Fruit fly (Drosophila melanogaster) whole organism, embryonic: ENCODE data around the gene SP555.

ENCODE experiments used
- CG10959 ChIP-seq: fragments of 200-800 bp; sonication (Bioruptor generic); IDR thresholded peaks from 2 replicates; pipeline ENCODE4 v1.3.6; 2022; ENCODE audit warnings: missing biosample characterization, missing genetic modification characterization
- CG11504 ChIP-seq: fragments of 200-800 bp; sonication (Bioruptor generic); optimal IDR thresholded peaks from 3 replicates; lab custom pipeline; 2019; ENCODE audit warnings: missing biosample characterization, mild to moderate bottlenecking, missing genetic modification characterization, moderate library complexity
- CG12659 ChIP-seq: fragments of 200-800 bp; sonication (Bioruptor generic); optimal IDR thresholded peaks from 3 replicates; lab custom pipeline; 2017; ENCODE audit warnings: mild to moderate bottlenecking, missing biosample characterization, missing genetic modification reagents, missing genetic modification characterization
- CG14441 ChIP-seq: fragments of 200-800 bp; sonication (Bioruptor generic); IDR thresholded peaks from 2 replicates; pipeline ENCODE4 v1.3.6; 2022; ENCODE audit warnings: missing biosample characterization, missing genetic modification characterization
- CG15011 ChIP-seq: fragments of 200-800 bp; sonication (Bioruptor generic); optimal IDR thresholded peaks from 3 replicates; lab custom pipeline; 2018; ENCODE audit warnings: missing biosample characterization, mild to moderate bottlenecking, missing genetic modification characterization
- CG16813 ChIP-seq: fragments of 200-800 bp; sonication (Bioruptor generic); IDR thresholded peaks from 3 replicates; pipeline ENCODE4 v1.3.6; 2022; ENCODE audit warnings: missing biosample characterization, missing genetic modification characterization; ENCODE audit not compliant: partially characterized antibody
- CG17186 ChIP-seq: fragments of 200-800 bp; sonication (Bioruptor generic); optimal IDR thresholded peaks from 3 replicates; lab custom pipeline; 2017; ENCODE audit warnings: missing biosample characterization, missing genetic modification reagents, missing genetic modification characterization
- CG18619 ChIP-seq: fragments of 200-800 bp; sonication (Bioruptor generic); optimal IDR thresholded peaks from 3 replicates; lab custom pipeline; 2017; ENCODE audit warnings: missing biosample characterization, mild to moderate bottlenecking, missing genetic modification characterization
- CG31224 ChIP-seq: fragments of 200-800 bp; sonication (Bioruptor generic); IDR thresholded peaks from 2 replicates; pipeline ENCODE4 v1.3.6; 2022; ENCODE audit warnings: missing biosample characterization, missing genetic modification characterization
- CG4424 ChIP-seq: fragments of 200-800 bp; sonication (Bioruptor generic); optimal IDR thresholded peaks from 3 replicates; lab custom pipeline; 2016; ENCODE audit warnings: missing biosample characterization, missing genetic modification characterization
- CG4730 ChIP-seq: fragments of 200-800 bp; sonication (Bioruptor generic); IDR thresholded peaks from 2 replicates; pipeline ENCODE4 v1.3.6; 2022; ENCODE audit warnings: missing biosample characterization, missing genetic modification characterization
- CG6654 ChIP-seq: fragments of 200-800 bp; sonication (Bioruptor generic); optimal IDR thresholded peaks from 2 replicates; lab custom pipeline; 2017; ENCODE audit warnings: missing biosample characterization, mild to moderate bottlenecking, missing genetic modification characterization
- CG8290 ChIP-seq, 3 experiments: fragments of 200-800 bp; sonication (Bioruptor generic); optimal IDR thresholded peaks; 2 replicates each; lab custom pipeline; 2016 to 2019; ENCODE audit warnings: missing biosample characterization in 3 of 3, missing genetic modification characterization in 3 of 3, mild to moderate bottlenecking in 2 of 3, moderate library complexity in 1 of 3
- CkIIα-i1 ChIP-seq: fragments of 200-800 bp; sonication (Bioruptor generic); IDR thresholded peaks from 2 replicates; pipeline ENCODE4 v1.3.6; 2022; ENCODE audit warnings: missing biosample characterization, missing genetic modification characterization
- Deaf1 ChIP-seq: fragments of 200-800 bp; optimal IDR thresholded peaks from 3 replicates; lab custom pipeline; 2019; ENCODE audit warnings: missing biosample characterization, mild to moderate bottlenecking, missing genetic modification characterization, moderate library complexity
- Doc3 ChIP-seq: fragments of 200-800 bp; sonication (Bioruptor generic); IDR thresholded peaks from 3 replicates; pipeline ENCODE4 v1.3.6; 2022; ENCODE audit warnings: missing biosample characterization, missing genetic modification characterization; ENCODE audit not compliant: partially characterized antibody
- GATAe ChIP-seq: fragments of 200-800 bp; sonication (Bioruptor generic); conservative IDR thresholded peaks from 2 replicates; pipeline ENCODE4 v1.3.6; 2022; ENCODE audit warnings: missing biosample characterization, missing genetic modification characterization
- Gsc ChIP-seq: fragments of 200-800 bp; sonication (Bioruptor generic); IDR thresholded peaks from 2 replicates; pipeline ENCODE4 v1.3.6; 2022; ENCODE audit warnings: missing biosample characterization, missing genetic modification characterization
- HHEX ChIP-seq: fragments of 200-800 bp; sonication (Bioruptor generic); optimal IDR thresholded peaks from 3 replicates; lab custom pipeline; 2017; ENCODE audit warnings: missing biosample characterization, mild to moderate bottlenecking, missing genetic modification characterization, missing genetic modification reagents
- HLHmδ ChIP-seq: fragments of 200-800 bp; sonication (Bioruptor generic); optimal IDR thresholded peaks from 2 replicates; lab custom pipeline; 2018; ENCODE audit warnings: missing biosample characterization, mild to moderate bottlenecking, missing genetic modification characterization, moderate library complexity
- Jarid2 ChIP-seq: fragments of 200-800 bp; sonication (Bioruptor generic); optimal IDR thresholded peaks from 3 replicates; lab custom pipeline; 2017; ENCODE audit warnings: mild to moderate bottlenecking, missing biosample characterization, missing genetic modification reagents, missing genetic modification characterization
- MESR4 ChIP-seq: fragments of 200-800 bp; sonication (Bioruptor generic); optimal IDR thresholded peaks from 2 replicates; lab custom pipeline; 2018; ENCODE audit warnings: missing biosample characterization, mild to moderate bottlenecking, missing genetic modification characterization, moderate library complexity
- Max ChIP-seq: fragments of 200-800 bp; sonication (Bioruptor generic); optimal IDR thresholded peaks from 2 replicates; lab custom pipeline; 2016; ENCODE audit warnings: missing biosample characterization, mild to moderate bottlenecking, missing genetic modification characterization
- Meics ChIP-seq: fragments of 200-800 bp; sonication (Bioruptor generic); optimal IDR thresholded peaks from 2 replicates; lab custom pipeline; 2017; ENCODE audit warnings: missing biosample characterization, mild to moderate bottlenecking, missing genetic modification characterization
- Sin3A ChIP-seq: fragments of >200 bp; optimal IDR thresholded peaks from 2 replicates; lab custom pipeline; 2018
- Sox102F ChIP-seq: fragments of 200-800 bp; sonication (Bioruptor generic); optimal IDR thresholded peaks from 2 replicates; lab custom pipeline; 2018; ENCODE audit warnings: missing biosample characterization, mild to moderate bottlenecking, missing genetic modification characterization, moderate library complexity
- YL-1 ChIP-seq: fragments of 200-800 bp; sonication (Bioruptor generic); optimal IDR thresholded peaks from 3 replicates; lab custom pipeline; 2017; ENCODE audit warnings: missing biosample characterization, mild to moderate bottlenecking, missing genetic modification characterization
- bab2 ChIP-seq: fragments of 200-800 bp; sonication (Bioruptor generic); optimal IDR thresholded peaks from 2 replicates; lab custom pipeline; 2016; ENCODE audit warnings: missing biosample characterization, missing genetic modification characterization
- dan ChIP-seq: fragments of 200-800 bp; sonication (Bioruptor generic); IDR thresholded peaks from 2 replicates; pipeline ENCODE4 v1.3.6; 2022; ENCODE audit warnings: missing biosample characterization, missing genetic modification characterization
- dmrt99B ChIP-seq: fragments of 200-800 bp; sonication (Bioruptor generic); optimal IDR thresholded peaks from 2 replicates; lab custom pipeline; 2018; ENCODE audit warnings: missing biosample characterization, mild to moderate bottlenecking, missing genetic modification characterization, moderate library complexity
- dpn ChIP-seq, 2 experiments: fragments of 200-800 bp; sonication (Bioruptor generic); optimal IDR thresholded peaks; 3 replicates each; lab custom pipeline; 2016; ENCODE audit warnings: missing biosample characterization in 2 of 2, missing genetic modification characterization in 2 of 2
- ems ChIP-seq: fragments of 200-800 bp; sonication (Bioruptor generic); optimal IDR thresholded peaks from 3 replicates; lab custom pipeline; 2016; ENCODE audit warnings: missing biosample characterization, missing genetic modification characterization
- ewg ChIP-seq: fragments of 200-800 bp; sonication (Bioruptor generic); optimal IDR thresholded peaks from 3 replicates; lab custom pipeline; 2017; ENCODE audit warnings: mild to moderate bottlenecking, missing biosample characterization, missing genetic modification reagents, missing genetic modification characterization
- fd3F ChIP-seq: fragments of 200-800 bp; sonication (Bioruptor generic); optimal IDR thresholded peaks from 2 replicates; lab custom pipeline; 2018; ENCODE audit warnings: missing biosample characterization, mild to moderate bottlenecking, missing genetic modification characterization, moderate library complexity
- ham ChIP-seq: fragments of 200-800 bp; sonication (Bioruptor generic); IDR thresholded peaks from 2 replicates; pipeline ENCODE4 v1.3.6; 2022; ENCODE audit warnings: missing biosample characterization, missing genetic modification characterization
- jing ChIP-seq: fragments of 200-800 bp; sonication (Bioruptor generic); optimal IDR thresholded peaks from 2 replicates; lab custom pipeline; 2018; ENCODE audit warnings: missing biosample characterization, mild to moderate bottlenecking, missing genetic modification characterization
- kay ChIP-seq: fragments of 200-800 bp; sonication (Bioruptor generic); optimal IDR thresholded peaks from 2 replicates; lab custom pipeline; 2016; ENCODE audit warnings: missing biosample characterization, missing genetic modification characterization
- lab ChIP-seq: fragments of 200-800 bp; sonication (Bioruptor generic); optimal IDR thresholded peaks from 3 replicates; lab custom pipeline; 2017; ENCODE audit warnings: missing biosample characterization, missing genetic modification characterization, mild to moderate bottlenecking, moderate library complexity, missing genetic modification reagents
- lmd ChIP-seq: fragments of 200-800 bp; sonication (Bioruptor generic); IDR thresholded peaks from 2 replicates; pipeline ENCODE4 v1.3.6; 2022; ENCODE audit warnings: missing biosample characterization, missing genetic modification characterization
- mld ChIP-seq: fragments of 200-800 bp; sonication (Bioruptor generic); IDR thresholded peaks from 3 replicates; pipeline ENCODE4 v1.3.6; 2022; ENCODE audit warnings: missing biosample characterization, missing genetic modification characterization; ENCODE audit not compliant: partially characterized antibody
- nau ChIP-seq: fragments of 200-800 bp; sonication (Bioruptor generic); optimal IDR thresholded peaks from 3 replicates; lab custom pipeline; 2017; ENCODE audit warnings: missing biosample characterization, mild to moderate bottlenecking, missing genetic modification characterization, missing genetic modification reagents
- org-1 ChIP-seq: fragments of 200-800 bp; sonication (Bioruptor generic); optimal IDR thresholded peaks from 2 replicates; lab custom pipeline; 2017; ENCODE audit warnings: missing biosample characterization, missing genetic modification characterization
- otp ChIP-seq: fragments of 200-800 bp; sonication (Bioruptor generic); IDR thresholded peaks from 3 replicates; pipeline ENCODE4, ENCODE4 v1.3.6; 2022; ENCODE audit warnings: missing biosample characterization, missing genetic modification characterization
- slp2 ChIP-seq: fragments of 200-800 bp; sonication (Bioruptor generic); optimal IDR thresholded peaks from 2 replicates; lab custom pipeline; 2016; ENCODE audit warnings: missing biosample characterization, missing genetic modification characterization
- sqz ChIP-seq: fragments of 200-800 bp; sonication (Bioruptor generic); optimal IDR thresholded peaks from 3 replicates; lab custom pipeline; 2018; ENCODE audit warnings: missing biosample characterization, mild to moderate bottlenecking, missing genetic modification characterization
- sug ChIP-seq: fragments of 200-800 bp; optimal IDR thresholded peaks from 2 replicates; lab custom pipeline; 2019; ENCODE audit warnings: missing biosample characterization, mild to moderate bottlenecking, missing genetic modification characterization, moderate library complexity
- tap ChIP-seq: fragments of 200-800 bp; optimal IDR thresholded peaks from 3 replicates; lab custom pipeline; 2019; ENCODE audit warnings: missing biosample characterization, mild to moderate bottlenecking, missing genetic modification characterization, moderate library complexity
- vfl ChIP-seq: fragments of 200-800 bp; sonication (Bioruptor generic); optimal IDR thresholded peaks from 2 replicates; lab custom pipeline; 2016; ENCODE audit warnings: missing biosample characterization, missing genetic modification characterization
- wdn ChIP-seq: fragments of 200-800 bp; sonication (Bioruptor generic); IDR thresholded peaks from 2 replicates; pipeline ENCODE4 v1.3.6; 2022; ENCODE audit warnings: missing biosample characterization, missing genetic modification characterization

SP555 gene

DNA sequence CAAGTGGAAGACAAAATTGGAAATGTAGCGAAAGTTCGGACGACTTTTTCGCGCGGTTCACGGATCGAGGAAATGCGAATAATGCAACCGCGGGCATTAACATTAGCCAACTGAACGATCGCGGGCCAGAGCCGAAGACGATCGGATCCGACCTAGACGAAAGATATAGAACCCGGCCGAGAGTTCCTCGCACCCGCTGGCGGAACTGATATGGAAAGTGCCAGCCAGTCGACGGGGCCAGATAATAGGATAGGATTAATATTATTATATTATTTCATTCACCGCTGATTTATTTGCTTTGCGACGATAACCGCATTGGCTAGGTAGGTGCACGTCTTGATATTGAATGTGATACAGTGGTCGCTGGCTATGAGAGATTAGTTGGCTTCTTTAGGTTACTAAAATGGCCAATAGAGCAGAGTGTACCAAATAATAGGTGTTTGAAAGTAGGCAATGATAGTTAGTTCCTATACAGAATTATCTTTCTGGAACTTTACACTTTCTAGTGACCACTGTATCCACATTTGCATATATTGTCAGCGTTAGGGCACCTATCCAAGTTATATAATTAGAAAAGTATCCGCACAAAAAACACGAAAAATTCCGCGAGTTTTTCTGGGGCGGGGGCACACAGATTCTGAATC, 38.0 kb upstream of the SP555 start (continued):
- TF ChIP-seq kay (GFP tag; lab: Kevin White, UChicago) = no peak
- TF ChIP-seq otp (GFP tag; lab: Robert Waterston, UW) = peak; percentile 61; the same call in 2 of the 3 replicates
- TF ChIP-seq sqz (GFP tag; lab: Kevin White, UChicago) = peak; percentile 21
- TF ChIP-seq sug (tag; lab: Kevin White, UChicago) = peak; percentile 26
- TF ChIP-seq Doc3 (GFP tag; lab: Robert Waterston, UW) = no peak
- TF ChIP-seq Deaf1 (tag; lab: Kevin White, UChicago) = peak; percentile 41
- peak; percentile 87 for TF ChIP-seq lab (GFP tag; lab: Kevin White, UChicago)
- TF ChIP-seq CG12659 (GFP tag; lab: Kevin White, UChicago) = peak; percentile 40
- TF ChIP-seq CG8290 (GFP tag; optimal IDR thresholded peaks at IDR 0.05; lab: Kevin White, UChicago) = no peak
- TF ChIP-seq CG8290 (tag; optimal IDR thresholded peaks at IDR 0.05; lab: Kevin White, UChicago) = peak; percentile 75 to 90
- TF ChIP-seq GATAe (GFP tag; lab: Robert Waterston, UW) = 0 out of 2 replicates have a peak, but pooled peaks have one; percentile 34
- peak; percentile 49; the same call in 1 of the 2 replicates for TF ChIP-seq CG4730
- peak; percentile 48 for TF ChIP-seq CG18619
- TF ChIP-seq ems (GFP tag; lab: Kevin White, UChicago) = peak; percentile 61
- TF ChIP-seq dpn (GFP tag; optimal IDR thresholded peaks at IDR 0.05; lab: Kevin White, UChicago) = peak; percentile 67 to 75
- TF ChIP-seq Meics (GFP tag; lab: Kevin White, UChicago) = peak; percentile 61
- TF ChIP-seq nau (GFP tag; lab: Kevin White, UChicago) = no peak
- TF ChIP-seq dan = no peak
- TF ChIP-seq Jarid2 (GFP tag; lab: Kevin White, UChicago) = no peak
- TF ChIP-seq wdn (GFP tag; lab: Robert Waterston, UW) = 0 out of 2 replicates have a peak, but pooled peaks have one; percentile 56
- no peak for TF ChIP-seq ham (GFP tag; lab: Robert Waterston, UW)
- TF ChIP-seq slp2 = peak; percentile 56
- TF ChIP-seq CG16813 (GFP tag; lab: Robert Waterston, UW) = no peak
- no peak for TF ChIP-seq CkIIα-i1
- peak; percentile 46 for TF ChIP-seq HHEX (GFP tag; lab: Kevin White, UChicago)
- peak; percentile 78 for TF ChIP-seq CG14441 (GFP tag; lab: Robert Waterston, UW)
- TF ChIP-seq jing (GFP tag; lab: Kevin White, UChicago) = peak; percentile 25
- peak; percentile 19 for TF ChIP-seq vfl (GFP tag; lab: Kevin White, UChicago)
- TF ChIP-seq org-1 (GFP tag; lab: Kevin White, UChicago) = peak; percentile 14
- peak; percentile 82 for TF ChIP-seq lmd (GFP tag; lab: Robert Waterston, UW)
- TF ChIP-seq dmrt99B = peak; percentile 71
- peak; percentile 54; the same call in 1 of the 2 replicates for TF ChIP-seq CG31224 (GFP tag; lab: Robert Waterston, UW)
- no peak for TF ChIP-seq MESR4 (GFP tag; lab: Kevin White, UChicago)
- TF ChIP-seq CG15011 = peak; percentile 38
- TF ChIP-seq CG4424 (GFP tag; lab: Kevin White, UChicago) = peak; percentile 61
- peak; percentile 2 for TF ChIP-seq Max (GFP tag; lab: Kevin White, UChicago)
- no peak for TF ChIP-seq Sin3A (lab: Kevin White, UChicago)
- peak; percentile 67 for TF ChIP-seq CG10959 (GFP tag; lab: Robert Waterston, UW)
- peak; percentile 69 for TF ChIP-seq tap (tag; lab: Kevin White, UChicago)
- 0 out of 2 replicates have a peak, but pooled peaks have one; percentile 33 for TF ChIP-seq Gsc (GFP tag; lab: Robert Waterston, UW)
- TF ChIP-seq CG6654 (GFP tag; lab: Kevin White, UChicago) = peak; percentile 61
- TF ChIP-seq fd3F (GFP tag; lab: Kevin White, UChicago) = peak; percentile 58
- no peak for TF ChIP-seq CG17186 (GFP tag; lab: Kevin White, UChicago)
- TF ChIP-seq ewg = peak; percentile 41
- TF ChIP-seq bab2 (GFP tag; lab: Kevin White, UChicago) = peak; percentile 50
- no peak for TF ChIP-seq YL-1 (GFP tag; lab: Kevin White, UChicago)
- no peak for TF ChIP-seq mld
- TF ChIP-seq CG11504 (tag; lab: Kevin White, UChicago) = peak; percentile 78
- TF ChIP-seq HLHmδ (GFP tag; lab: Kevin White, UChicago) = no peak
- TF ChIP-seq Sox102F = peak; percentile 76
